Worm (Caenorhabditis elegans) whole organism, L3 larva: ENCODE results near the gene mix-1.

Experiments used
- fkh-10 ChIP-seq: sonication (generic microtip); optimal IDR thresholded peaks from 2 replicates; lab custom pipeline; 2017; ENCODE audit warnings: missing biosample characterization, missing genetic modification reagents, missing genetic modification characterization
- nhr-237 ChIP-seq: fragments of 150-350 bp; optimal IDR thresholded peaks from 2 replicates; lab custom pipeline; 2014; ENCODE audit warnings: missing biosample characterization, missing genetic modification characterization
- pha-4 ChIP-seq: fragments of 150-350 bp; optimal IDR thresholded peaks from 2 replicates; lab custom pipeline; 2014; ENCODE audit warnings: missing biosample characterization, missing genetic modification reagents, missing genetic modification characterization
- ztf-11 ChIP-seq: fragments of 150-350 bp; optimal IDR thresholded peaks from 2 replicates; lab custom pipeline; 2014; ENCODE audit warnings: missing biosample characterization, missing genetic modification characterization

- TF ChIP-seq fkh-10 (GFP tag; lab: Kevin White, UChicago), result no peak
- no peak for TF ChIP-seq nhr-237 (tag; lab: Kevin White, UChicago)
- no peak for TF ChIP-seq ztf-11 (tag; lab: Kevin White, UChicago)
- TF ChIP-seq pha-4, result no peak
These were observed 23.0 kb downstream of the mix-1 start for ce11 chrII:10847057-10847456.
